Worm (Caenorhabditis elegans) whole organism, early embryonic: Measurements from ENCODE around the gene alh-2.

ENCODE experiments used
- aly-1 ChIP-seq: sonication (generic microtip); optimal IDR thresholded peaks from 2 replicates; lab custom pipeline; 2016; ENCODE audit warnings: missing genetic modification characterization, missing compliant biosample characterization
- ama-1 ChIP-seq: fragments of 150-350 bp; optimal IDR thresholded peaks from 2 replicates; lab custom pipeline; 2014
- ceh-36 ChIP-seq: sonication (generic microtip); optimal IDR thresholded peaks from 2 replicates; lab custom pipeline; 2016; ENCODE audit warnings: missing genetic modification characterization, inconsistent platforms, missing compliant biosample characterization
- flt-1 ChIP-seq: fragments of 200-800 bp; sonication (Bioruptor generic); IDR thresholded peaks from 2 replicates; pipeline ENCODE4 v1.3.6; 2022; ENCODE audit warnings: missing genetic modification characterization, missing compliant biosample characterization
- hmg-4 ChIP-seq: fragments of 200-800 bp; sonication (Bioruptor generic); optimal IDR thresholded peaks from 2 replicates; lab custom pipeline; 2018; ENCODE audit warnings: mild to moderate bottlenecking, missing genetic modification characterization, missing compliant biosample characterization
- hnd-1 ChIP-seq: sonication (generic microtip); optimal IDR thresholded peaks from 2 replicates; lab custom pipeline; 2016; ENCODE audit warnings: missing genetic modification characterization, missing compliant biosample characterization
- pes-1 ChIP-seq: fragments of 200-800 bp; sonication (Bioruptor generic); IDR thresholded peaks from 2 replicates; pipeline ENCODE4 v1.3.6; 2022; ENCODE audit warnings: missing genetic modification reagents, missing genetic modification characterization, missing compliant biosample characterization
- scrt-1 ChIP-seq: fragments of 200-800 bp; sonication (Bioruptor generic); IDR thresholded peaks from 2 replicates; pipeline ENCODE4 v1.3.6; 2022; ENCODE audit warnings: missing genetic modification characterization, missing compliant biosample characterization
- tra-4 ChIP-seq: sonication (generic microtip); optimal IDR thresholded peaks from 2 replicates; lab custom pipeline; 2017; ENCODE audit warnings: missing genetic modification characterization, missing compliant biosample characterization

DNA sequence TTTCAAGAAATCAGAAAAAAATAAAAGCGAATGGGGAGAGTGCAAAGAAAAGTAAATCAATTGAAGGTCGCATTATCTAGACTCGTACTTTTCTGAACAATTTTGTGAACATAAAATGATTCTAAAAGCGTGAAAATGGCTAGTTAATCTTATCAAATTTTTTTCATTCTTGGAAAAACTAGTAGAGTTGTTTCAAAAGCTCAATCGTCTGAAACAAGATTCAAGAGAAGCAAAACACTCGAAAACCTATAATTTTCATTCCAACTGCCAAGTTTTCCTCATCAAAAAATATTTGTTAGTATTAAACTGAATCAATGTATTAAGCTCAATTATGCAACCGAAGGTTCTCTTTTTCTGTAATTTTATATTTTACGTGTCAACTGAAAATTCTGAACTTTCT, 4.0 kb downstream of the alh-2 start, which contains the start of gene irld-45:
- TF ChIP-seq ama-1 (lab: Kevin White, UChicago) = no peak
- TF ChIP-seq hnd-1 = no peak
- no peak for TF ChIP-seq scrt-1 (GFP tag; lab: Robert Waterston, UW)
- no peak for TF ChIP-seq pes-1
- no peak for TF ChIP-seq aly-1 (tag; lab: Kevin White, UChicago)
- TF ChIP-seq flt-1 = no peak
- no peak for TF ChIP-seq ceh-36 (tag; lab: Kevin White, UChicago)
- TF ChIP-seq hmg-4 (GFP tag; lab: Kevin White, UChicago) = no peak
- no peak for TF ChIP-seq tra-4
